Worm (Caenorhabditis elegans): ENCODE measurements around the gene nfu-1.

ce11 chrIV:10382894-10383293 lies 4.3 kb upstream of the nfu-1 start:
- TF ChIP-seq Y53G8AR.9 (GFP tag; conservative IDR thresholded peaks at IDR 0.05) (no peak), madf-3 (GFP tag; IDR thresholded peaks at IDR 0.05) (no peak), unc-62 (GFP tag; optimal IDR thresholded peaks at IDR 0.05) (no peak), nfyb-1 (GFP tag; IDR thresholded peaks at IDR 0.05) (no peak), ztf-28 (GFP tag; IDR thresholded peaks at IDR 0.05) (no peak), sea-2 (GFP tag; IDR thresholded peaks at IDR 0.05) (no peak)

Data from whole organism, young adult.